Fruit fly (Drosophila melanogaster): ENCODE results near the gene CG43354.

dm6 chr2L:18327592-18328078 is 18.4 kb upstream of the CG43354 start:
- peak; percentile 46 for TF ChIP-seq CG11762 (GFP tag; optimal IDR thresholded peaks at IDR 0.05; ENCODE audit: insufficient read depth)
- peak; percentile 75 for TF ChIP-seq CG16779 (tag; optimal IDR thresholded peaks at IDR 0.05)
- TF ChIP-seq Hr39 (GFP tag; optimal IDR thresholded peaks at IDR 0.05), result peak; percentile 5

All from whole organism, prepupa.